Fruit fly (Drosophila melanogaster): ENCODE measurements around the gene CG6184.

Gene CG6184

DNA sequence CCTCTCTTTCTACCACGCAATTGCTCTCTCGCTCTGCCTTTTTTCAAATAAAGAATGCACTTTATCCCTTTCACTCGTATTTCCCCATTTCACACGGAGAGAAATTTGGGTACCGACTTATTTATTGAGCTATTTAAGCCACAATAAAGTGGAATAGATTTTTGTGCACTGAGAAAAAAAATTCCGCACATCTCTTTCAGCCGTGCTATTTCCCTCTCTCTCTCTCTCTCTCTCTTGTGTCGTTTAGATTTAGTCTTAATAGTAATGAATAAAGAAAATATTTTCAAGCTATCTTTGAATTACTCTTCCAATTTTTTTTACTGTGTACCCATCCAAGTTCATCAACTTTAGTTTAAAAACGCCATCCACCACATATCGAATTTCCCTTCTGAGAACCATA is 34.1 kb downstream of the CG6184 start (continued):
- TF ChIP-seq ken (GFP tag; IDR thresholded peaks at IDR 0.05), result peak; percentile 69
- peak; percentile 55 for TF ChIP-seq CG18599 (GFP tag; optimal IDR thresholded peaks at IDR 0.05)
- TF ChIP-seq CG13775 (GFP tag; optimal IDR thresholded peaks at IDR 0.05), result no peak
- peak; percentile 57 for TF ChIP-seq CG17385 (GFP tag; optimal IDR thresholded peaks at IDR 0.05)
- TF ChIP-seq CG7987 (GFP tag; optimal IDR thresholded peaks at IDR 0.05), result no peak
- no peak for TF ChIP-seq CG2202 (tag; optimal IDR thresholded peaks at IDR 0.05)
- no peak for TF ChIP-seq insv (GFP tag; optimal IDR thresholded peaks at IDR 0.05)
- TF ChIP-seq slou (GFP tag; optimal IDR thresholded peaks at IDR 0.05), result no peak
- peak; percentile 40 for TF ChIP-seq CG43689 (GFP tag; IDR thresholded peaks at IDR 0.05)
- peak; percentile 58 for TF ChIP-seq emc (GFP tag; optimal IDR thresholded peaks at IDR 0.05)
- peak; percentile 52; the same call in 1 of the 2 replicates for TF ChIP-seq seq (GFP tag; IDR thresholded peaks at IDR 0.05)
- peak; percentile 55; the same call in 1 of the 3 replicates for TF ChIP-seq Dbx (GFP tag; IDR thresholded peaks at IDR 0.05)
- TF ChIP-seq Ets65A (GFP tag), result peak; percentile 93
- no peak for TF ChIP-seq gfzf (GFP tag; optimal IDR thresholded peaks at IDR 0.05)
- no peak for TF ChIP-seq MESR4 (GFP tag; optimal IDR thresholded peaks at IDR 0.05)
- TF ChIP-seq dan (GFP tag; IDR thresholded peaks at IDR 0.05), result no peak
- TF ChIP-seq btn (GFP tag; optimal IDR thresholded peaks at IDR 0.05), result no peak
- peak; percentile 74 for TF ChIP-seq sisA (GFP tag; IDR thresholded peaks at IDR 0.05)
- TF ChIP-seq CG18619 (GFP tag; optimal IDR thresholded peaks at IDR 0.05), result no peak
- TF ChIP-seq CG3407 (GFP tag; optimal IDR thresholded peaks at IDR 0.05), result no peak
- TF ChIP-seq ato (GFP tag; IDR thresholded peaks at IDR 0.05; ENCODE audit: partially characterized antibody), result no peak
- TF ChIP-seq CG6175 (GFP tag; IDR thresholded peaks at IDR 0.05), result no peak
- TF ChIP-seq Gug (GFP tag; IDR thresholded peaks at IDR 0.05), result peak; percentile 66
- peak; percentile 46 for TF ChIP-seq CG12744 (GFP tag; optimal IDR thresholded peaks at IDR 0.05)
- peak; percentile 38; the same call in 1 of the 2 replicates for TF ChIP-seq wor (GFP tag; IDR thresholded peaks at IDR 0.05)
- no peak for TF ChIP-seq jigr1 (GFP tag; IDR thresholded peaks at IDR 0.05)
- no peak for TF ChIP-seq Tbp (GFP tag; optimal IDR thresholded peaks at IDR 0.05)
- peak; percentile 62 for TF ChIP-seq maf-S (GFP tag; optimal IDR thresholded peaks at IDR 0.05)
- TF ChIP-seq CG9797 (GFP tag; optimal IDR thresholded peaks at IDR 0.05), result no peak
- peak; percentile 23 for TF ChIP-seq CG10654 (GFP tag; optimal IDR thresholded peaks at IDR 0.05)
- TF ChIP-seq Opbp (GFP tag; IDR thresholded peaks at IDR 0.05; ENCODE audit: partially characterized antibody), result no peak
- TF ChIP-seq CG11456 (GFP tag; IDR thresholded peaks at IDR 0.05), result 0 out of 3 replicates have a peak, but pooled peaks have one; percentile 62
- no peak; the same call in 1 of the 2 replicates for TF ChIP-seq Ravus (GFP tag; IDR thresholded peaks at IDR 0.05)
- peak; percentile 34 for TF ChIP-seq zfh2 (GFP tag; optimal IDR thresholded peaks at IDR 0.05)
- TF ChIP-seq Bgb (GFP tag; IDR thresholded peaks at IDR 0.05; ENCODE audit: partially characterized antibody), result no peak
- TF ChIP-seq CG4730 (GFP tag; IDR thresholded peaks at IDR 0.05), result no peak
- no peak for TF ChIP-seq CG10147 (GFP tag; optimal IDR thresholded peaks at IDR 0.05)
- TF ChIP-seq kni (GFP tag; optimal IDR thresholded peaks at IDR 0.05), result no peak
- TF ChIP-seq Adf1 (GFP tag; IDR thresholded peaks at IDR 0.05), result no peak
- TF ChIP-seq fru (optimal IDR thresholded peaks at IDR 0.05), result no peak
- TF ChIP-seq CG10462 (GFP tag; optimal IDR thresholded peaks at IDR 0.05), result peak; percentile 29
- TF ChIP-seq MTF-1 (GFP tag; optimal IDR thresholded peaks at IDR 0.05; ENCODE audit: borderline replicate concordance), result no peak
- TF ChIP-seq fd3F (GFP tag; optimal IDR thresholded peaks at IDR 0.05), result no peak
- TF ChIP-seq ranshi (GFP tag; IDR thresholded peaks at IDR 0.05), result peak; percentile 69
- TF ChIP-seq CG7786 (GFP tag; optimal IDR thresholded peaks at IDR 0.05), result peak; percentile 47
- TF ChIP-seq CG13287 (GFP tag; IDR thresholded peaks at IDR 0.05; ENCODE audit: partially characterized antibody), result no peak
- TF ChIP-seq CG7928 (GFP tag; optimal IDR thresholded peaks at IDR 0.05), result no peak
- no peak for TF ChIP-seq D19B (GFP tag; optimal IDR thresholded peaks at IDR 0.05)
- TF ChIP-seq CG3847 (GFP tag; IDR thresholded peaks at IDR 0.05), result peak; percentile 46; the same call in 1 of the 2 replicates
- TF ChIP-seq CG42726 (GFP tag; IDR thresholded peaks at IDR 0.05; ENCODE audit: partially characterized antibody), result no peak
- no peak for TF ChIP-seq en (GFP tag; optimal IDR thresholded peaks at IDR 0.05)
- TF ChIP-seq hb (GFP tag; IDR thresholded peaks at IDR 0.05; ENCODE audit: partially characterized antibody), result no peak
